Worm (Caenorhabditis elegans) whole organism, L1 larva: ENCODE measurements around the gene dgk-2.

ENCODE experiments used
- C16A3.4 ChIP-seq: fragments of 150-350 bp; optimal IDR thresholded peaks from 2 replicates; lab custom pipeline; 2014; ENCODE audit warnings: missing biosample characterization, missing genetic modification characterization
- alr-1 ChIP-seq: fragments of 200-800 bp; sonication (Bioruptor generic); optimal IDR thresholded peaks from 2 replicates; lab custom pipeline; 2018; ENCODE audit warnings: borderline replicate concordance, mild to moderate bottlenecking, missing genetic modification characterization, missing compliant biosample characterization
- ceh-8 ChIP-seq: fragments of 200-800 bp; sonication (Bioruptor generic); optimal IDR thresholded peaks from 2 replicates; lab custom pipeline; 2018; ENCODE audit warnings: mild to moderate bottlenecking, missing genetic modification characterization, moderate library complexity, missing compliant biosample characterization
- ceh-82 ChIP-seq, 3 experiments: fragments of 150-350 bp in 1 of 3; sonication (generic microtip) in 2 of 3; optimal IDR thresholded peaks; 2 replicates each; lab custom pipeline; 2014 to 2017; ENCODE audit warnings: missing biosample characterization in 3 of 3, missing genetic modification characterization in 3 of 3
- ceh-88 ChIP-seq: fragments of 200-800 bp; sonication (Bioruptor generic); IDR thresholded peaks from 2 replicates; pipeline ENCODE4 v1.3.6; 2022; ENCODE audit warnings: missing genetic modification characterization, missing compliant biosample characterization
- ceh-90 ChIP-seq: sonication (generic microtip); optimal IDR thresholded peaks from 2 replicates; lab custom pipeline; 2016; ENCODE audit warnings: missing genetic modification characterization, missing compliant biosample characterization
- ces-1 ChIP-seq: fragments of 150-350 bp; optimal IDR thresholded peaks from 2 replicates; lab custom pipeline; 2014; ENCODE audit warnings: missing biosample characterization, missing genetic modification reagents, missing genetic modification characterization
- egl-27 ChIP-seq, 2 experiments: fragments of 150-350 bp in 1 of 2; sonication (generic microtip); optimal IDR thresholded peaks; 3 replicates each; lab custom pipeline; 2017 to 2018; ENCODE audit warnings: missing biosample characterization in 2 of 2, missing genetic modification characterization in 2 of 2, missing genetic modification reagents in 2 of 2
- fkh-8 ChIP-seq: sonication (generic microtip); optimal IDR thresholded peaks from 2 replicates; lab custom pipeline; 2016; ENCODE audit warnings: mild to moderate bottlenecking, missing genetic modification characterization, missing compliant biosample characterization
- hlh-4 ChIP-seq: sonication (generic microtip); optimal IDR thresholded peaks from 2 replicates; lab custom pipeline; 2016; ENCODE audit warnings: mild to moderate bottlenecking, missing genetic modification characterization, missing compliant biosample characterization
- irx-1 ChIP-seq: sonication (generic microtip); optimal IDR thresholded peaks from 2 replicates; lab custom pipeline; 2016; ENCODE audit warnings: missing genetic modification characterization, missing compliant biosample characterization
- jun-1 ChIP-seq: fragments of 150-350 bp; optimal IDR thresholded peaks from 2 replicates; lab custom pipeline; 2014; ENCODE audit warnings: missing biosample characterization, missing genetic modification reagents, missing genetic modification characterization
- lin-15B ChIP-seq: fragments of 150-350 bp; sonication (generic microtip); optimal IDR thresholded peaks from 3 replicates; lab custom pipeline; 2014; ENCODE audit warnings: missing biosample characterization, missing genetic modification characterization
- lin-35 ChIP-seq, 2 experiments: fragments of 150-350 bp; optimal IDR thresholded peaks; 2 replicates each; lab custom pipeline; 2014; ENCODE audit warnings: missing biosample characterization in 2 of 2, missing genetic modification characterization in 2 of 2, missing genetic modification reagents in 2 of 2
- lin-39 ChIP-seq: fragments of 150-350 bp; optimal IDR thresholded peaks from 2 replicates; lab custom pipeline; 2014; ENCODE audit warnings: missing biosample characterization, missing genetic modification reagents, missing genetic modification characterization
- lir-3 ChIP-seq: sonication (generic microtip); optimal IDR thresholded peaks from 2 replicates; lab custom pipeline; 2016; ENCODE audit warnings: mild to moderate bottlenecking, missing genetic modification characterization, moderate library complexity, missing compliant biosample characterization; ENCODE audit not compliant: poor library complexity
- mab-9 ChIP-seq: fragments of 200-800 bp; sonication (Bioruptor generic); IDR thresholded peaks from 2 replicates; pipeline ENCODE4 v1.3.6; 2022; ENCODE audit warnings: missing genetic modification reagents, missing genetic modification characterization, missing compliant biosample characterization
- nhr-11 ChIP-seq: fragments of 150-350 bp; optimal IDR thresholded peaks from 2 replicates; lab custom pipeline; 2014; ENCODE audit warnings: missing biosample characterization, missing genetic modification characterization
- nhr-19 ChIP-seq: fragments of 200-800 bp; sonication (Bioruptor generic); conservative IDR thresholded peaks from 2 replicates; pipeline ENCODE4 v1.3.6; 2022; ENCODE audit warnings: missing genetic modification characterization, missing compliant biosample characterization
- nhr-20 ChIP-seq: sonication (generic microtip); optimal IDR thresholded peaks from 2 replicates; lab custom pipeline; 2016; ENCODE audit warnings: mild to moderate bottlenecking, missing genetic modification characterization, missing compliant biosample characterization
- nhr-28 ChIP-seq: fragments of 150-350 bp; optimal IDR thresholded peaks from 2 replicates; lab custom pipeline; 2014; ENCODE audit warnings: missing biosample characterization, missing genetic modification characterization
- nhr-71 ChIP-seq: sonication (generic microtip); optimal IDR thresholded peaks from 2 replicates; lab custom pipeline; 2016; ENCODE audit warnings: mild to moderate bottlenecking, missing genetic modification characterization, moderate library complexity, missing compliant biosample characterization
- nhr-77 ChIP-seq: fragments of 150-350 bp; optimal IDR thresholded peaks from 2 replicates; lab custom pipeline; 2014; ENCODE audit warnings: missing biosample characterization, missing genetic modification characterization
- nhr-85 ChIP-seq: sonication (generic microtip); peaks from one replicate; lab custom pipeline; 2016; ENCODE audit warnings: missing genetic modification characterization, inconsistent platforms, missing compliant biosample characterization
- nhr-90 ChIP-seq: sonication (generic microtip); optimal IDR thresholded peaks from 2 replicates; lab custom pipeline; 2016; ENCODE audit warnings: mild to moderate bottlenecking, missing genetic modification characterization, missing compliant biosample characterization; ENCODE audit not compliant: poor library complexity
- pqm-1 ChIP-seq: sonication (generic microtip); optimal IDR thresholded peaks from 3 replicates; lab custom pipeline; 2017; ENCODE audit warnings: missing biosample characterization, missing genetic modification characterization
- rnt-1 ChIP-seq: sonication (generic microtip); optimal IDR thresholded peaks from 2 replicates; lab custom pipeline; 2016; ENCODE audit warnings: mild to moderate bottlenecking, missing genetic modification characterization, moderate library complexity, missing compliant biosample characterization
- skn-1 ChIP-seq: fragments of 150-350 bp; optimal IDR thresholded peaks from 2 replicates; lab custom pipeline; 2014; ENCODE audit warnings: missing biosample characterization, missing genetic modification characterization
- snpc-4 ChIP-seq: fragments of 150-350 bp; optimal IDR thresholded peaks from 2 replicates; lab custom pipeline; 2014; ENCODE audit warnings: missing biosample characterization, missing genetic modification characterization
- snu-23 ChIP-seq: sonication (generic microtip); optimal IDR thresholded peaks from 2 replicates; lab custom pipeline; 2016; ENCODE audit warnings: missing genetic modification characterization, missing compliant biosample characterization
- sup-37 ChIP-seq: fragments of 200-800 bp; sonication (Bioruptor generic); optimal IDR thresholded peaks from 2 replicates; lab custom pipeline; 2018; ENCODE audit warnings: mild to moderate bottlenecking, missing genetic modification characterization, missing compliant biosample characterization
- tbx-2 ChIP-seq: sonication (generic microtip); optimal IDR thresholded peaks from 2 replicates; lab custom pipeline; 2016; ENCODE audit warnings: missing genetic modification characterization, missing compliant biosample characterization
- tlp-1 ChIP-seq: fragments of 150-350 bp; optimal IDR thresholded peaks from 2 replicates; lab custom pipeline; 2014; ENCODE audit warnings: missing biosample characterization, missing genetic modification characterization
- unc-86 ChIP-seq: sonication (generic microtip); optimal IDR thresholded peaks from 2 replicates; lab custom pipeline; 2016; ENCODE audit warnings: missing genetic modification characterization, missing compliant biosample characterization
- unc-98 ChIP-seq: fragments of 200-800 bp; sonication (Bioruptor generic); IDR thresholded peaks from 2 replicates; pipeline ENCODE4 v1.3.6; 2022; ENCODE audit warnings: missing genetic modification characterization, missing compliant biosample characterization
- vab-15 ChIP-seq: sonication (generic microtip); optimal IDR thresholded peaks from 2 replicates; lab custom pipeline; 2017; ENCODE audit warnings: missing genotype, mild to moderate bottlenecking, missing genetic modification characterization, missing compliant biosample characterization
- zag-1 ChIP-seq: fragments of 150-350 bp; optimal IDR thresholded peaks from 2 replicates; lab custom pipeline; 2014; ENCODE audit warnings: missing biosample characterization, missing genetic modification characterization
- ztf-11 ChIP-seq, 2 experiments: sonication (generic microtip); optimal IDR thresholded peaks; 2 replicates each; lab custom pipeline; 2016 to 2017; ENCODE audit warnings: missing genetic modification characterization in 2 of 2, missing biosample characterization in 1 of 2, missing compliant biosample characterization in 1 of 2

The dgk-2 gene

ce11 chrX:4457853-4458322 is 46.3 kb downstream of the dgk-2 start, which contains the start of gene aps-2 (continued):
- no peak for TF ChIP-seq tbx-2 (tag; lab: Kevin White, UChicago)
- TF ChIP-seq zag-1 (tag; lab: Kevin White, UChicago) = no peak
- no peak for TF ChIP-seq skn-1 (tag; lab: Kevin White, UChicago)
- no peak for TF ChIP-seq ceh-88
- no peak for TF ChIP-seq hlh-4 (tag; lab: Kevin White, UChicago)
- peak; percentile 41 for TF ChIP-seq unc-86 (tag; lab: Kevin White, UChicago)
- no peak for TF ChIP-seq ces-1 (GFP tag; lab: Kevin White, UChicago)
- TF ChIP-seq jun-1 (tag; lab: Kevin White, UChicago) = peak; percentile 40
- no peak for TF ChIP-seq snpc-4 (tag; lab: Kevin White, UChicago)
- TF ChIP-seq mab-9 (GFP tag; lab: Robert Waterston, UW) = no peak
- TF ChIP-seq lir-3 = no peak
- TF ChIP-seq rnt-1 (tag; lab: Kevin White, UChicago) = peak; percentile 62
- no peak for TF ChIP-seq nhr-11 (tag; lab: Kevin White, UChicago)
- no peak for TF ChIP-seq vab-15 (tag; lab: Kevin White, UChicago)
- peak; percentile 45 for TF ChIP-seq C16A3.4 (tag; lab: Kevin White, UChicago)
- peak in 2 of 3 experiments; percentile 5 to 67 for TF ChIP-seq ceh-82 (tag; optimal IDR thresholded peaks at IDR 0.05; lab: Kevin White, UChicago)
- TF ChIP-seq nhr-90 (tag; lab: Kevin White, UChicago) = peak; percentile 28
- no peak for TF ChIP-seq nhr-77 (tag; lab: Kevin White, UChicago)
- TF ChIP-seq alr-1 (tag; lab: Kevin White, UChicago) = no peak
- peak; percentile 38 for TF ChIP-seq nhr-19 (GFP tag; lab: Robert Waterston, UW)
- no peak for TF ChIP-seq egl-27 (tag; optimal IDR thresholded peaks at IDR 0.05; lab: Kevin White, UChicago)
- TF ChIP-seq tlp-1 (tag; lab: Kevin White, UChicago) = no peak
- TF ChIP-seq nhr-28 = no peak
- peak; percentile 28 for TF ChIP-seq lin-39 (tag; lab: Kevin White, UChicago)
- peak; percentile 26 for TF ChIP-seq fkh-8 (tag; lab: Kevin White, UChicago)
- TF ChIP-seq ztf-11 (tag; optimal IDR thresholded peaks at IDR 0.05; lab: Kevin White, UChicago) = no peak
- TF ChIP-seq irx-1 (tag; lab: Kevin White, UChicago) = no peak
- TF ChIP-seq ceh-8 (GFP tag; lab: Kevin White, UChicago) = no peak
- peak; percentile 53 for TF ChIP-seq nhr-20 (tag; lab: Kevin White, UChicago)
- peak; percentile 32 to 61 for TF ChIP-seq lin-35 (GFP tag; optimal IDR thresholded peaks at IDR 0.05; lab: Kevin White, UChicago)
- TF ChIP-seq sup-37 (GFP tag; lab: Kevin White, UChicago) = no peak

ce11 chrX:4453820-4454219 is 50.4 kb downstream of the dgk-2 start, which contains the start of gene F02E8.4:
TSS of gene F02E8.4 (plus strand) at chrX:4454120.
- TF ChIP-seq unc-98 (GFP tag; lab: Robert Waterston, UW) = no peak
- peak; percentile 23 for TF ChIP-seq nhr-85 (tag; lab: Kevin White, UChicago)
- TF ChIP-seq irx-1 (tag; lab: Kevin White, UChicago) = no peak
- no peak for TF ChIP-seq egl-27 (tag; optimal IDR thresholded peaks at IDR 0.05; lab: Kevin White, UChicago)

ce11 chrX:4453101-4453500 is 51.1 kb downstream of the dgk-2 start:
- TF ChIP-seq nhr-71 = no peak
- no peak for TF ChIP-seq snu-23 (GFP tag; lab: Kevin White, UChicago)
- TF ChIP-seq nhr-28 = no peak
- no peak for TF ChIP-seq ceh-90 (tag; lab: Kevin White, UChicago)
- TF ChIP-seq nhr-20 (tag; lab: Kevin White, UChicago) = no peak

ce11 chrX:4451936-4452335 is 52.3 kb downstream of the dgk-2 start:
- TF ChIP-seq ceh-82 (tag; optimal IDR thresholded peaks at IDR 0.05; lab: Kevin White, UChicago) (no peak), tbx-2 (tag; lab: Kevin White, UChicago) (no peak), lin-15B (tag; lab: Kevin White, UChicago) (no peak), pqm-1 (no peak), nhr-90 (tag; lab: Kevin White, UChicago) (no peak)
- TF ChIP-seq, all 84 proteins: peak for 0
